Worm (Caenorhabditis elegans) whole organism, late embryonic: Measurements from ENCODE around the gene C24H12.4.

Source experiments
- C38D4.7 ChIP-seq: fragments of 200-800 bp; sonication (Bioruptor generic); optimal IDR thresholded peaks from 2 replicates; lab custom pipeline; 2018; ENCODE audit warnings: mild to moderate bottlenecking, missing genetic modification characterization, moderate library complexity, missing compliant biosample characterization
- K09A11.1 ChIP-seq: sonication (generic microtip); optimal IDR thresholded peaks from 2 replicates; lab custom pipeline; 2017; ENCODE audit warnings: antibody characterized with exemption, mild to moderate bottlenecking, missing genetic modification characterization, missing compliant biosample characterization; ENCODE audit not compliant: insufficient read depth
- Y22D7AL.16 ChIP-seq: sonication (generic microtip); optimal IDR thresholded peaks from 2 replicates; lab custom pipeline; 2016; ENCODE audit warnings: missing genetic modification characterization, missing compliant biosample characterization
- ahr-1 ChIP-seq: sonication (generic microtip); optimal IDR thresholded peaks from 2 replicates; lab custom pipeline; 2016; ENCODE audit warnings: missing genetic modification characterization, missing compliant biosample characterization
- ama-1 ChIP-seq: fragments of 150-350 bp; optimal IDR thresholded peaks from 2 replicates; lab custom pipeline; 2014
- ceh-14 ChIP-seq: sonication (generic microtip); optimal IDR thresholded peaks from 2 replicates; lab custom pipeline; 2016; ENCODE audit warnings: missing genotype, missing genetic modification characterization, missing compliant biosample characterization
- ceh-2 ChIP-seq: sonication (generic microtip); optimal IDR thresholded peaks from 2 replicates; lab custom pipeline; 2016; ENCODE audit warnings: missing genotype, missing genetic modification characterization, missing compliant biosample characterization
- ceh-30 ChIP-seq: fragments of 150-350 bp; optimal IDR thresholded peaks from 2 replicates; lab custom pipeline; 2014; ENCODE audit warnings: missing biosample characterization, missing genetic modification characterization
- ceh-34 ChIP-seq: sonication (generic microtip); optimal IDR thresholded peaks from 2 replicates; lab custom pipeline; 2016; ENCODE audit warnings: mild to moderate bottlenecking, missing genetic modification characterization, missing compliant biosample characterization
- ceh-48 ChIP-seq: sonication (generic microtip); optimal IDR thresholded peaks from 2 replicates; lab custom pipeline; 2016; ENCODE audit warnings: missing genetic modification characterization, inconsistent platforms, missing compliant biosample characterization
- ceh-6 ChIP-seq: fragments of 200-800 bp; sonication (Bioruptor generic); optimal IDR thresholded peaks from 2 replicates; lab custom pipeline; 2018; ENCODE audit warnings: mild to moderate bottlenecking, missing genetic modification characterization, missing compliant biosample characterization
- ceh-9 ChIP-seq: sonication (generic microtip); optimal IDR thresholded peaks from 2 replicates; lab custom pipeline; 2016; ENCODE audit warnings: mild to moderate bottlenecking, missing genetic modification characterization, inconsistent platforms, missing compliant biosample characterization
- dmd-4 ChIP-seq: sonication (generic microtip); optimal IDR thresholded peaks from 2 replicates; lab custom pipeline; 2016; ENCODE audit warnings: borderline replicate concordance, missing genetic modification characterization, missing compliant biosample characterization
- elt-2 ChIP-seq: sonication (generic microtip); optimal IDR thresholded peaks from 2 replicates; lab custom pipeline; 2016; ENCODE audit warnings: missing genetic modification reagents, missing genetic modification characterization, missing compliant biosample characterization
- fkh-10 ChIP-seq: fragments of 150-350 bp; optimal IDR thresholded peaks from 2 replicates; lab custom pipeline; 2014; ENCODE audit warnings: missing biosample characterization, missing genetic modification reagents, missing genetic modification characterization
- gmeb-2 ChIP-seq: sonication (generic microtip); optimal IDR thresholded peaks from 2 replicates; lab custom pipeline; 2016; ENCODE audit warnings: missing genetic modification characterization, inconsistent platforms, missing compliant biosample characterization
- hlh-13 ChIP-seq: fragments of 200-800 bp; sonication (Bioruptor generic); optimal IDR thresholded peaks from 2 replicates; lab custom pipeline; 2018; ENCODE audit warnings: mild to moderate bottlenecking, missing genetic modification characterization, missing compliant biosample characterization
- hlh-30 ChIP-seq: sonication (generic microtip); optimal IDR thresholded peaks from 2 replicates; lab custom pipeline; 2017; ENCODE audit warnings: antibody characterized with exemption, missing genetic modification characterization, missing compliant biosample characterization; ENCODE audit not compliant: insufficient read depth
- lim-6 ChIP-seq: sonication (generic microtip); optimal IDR thresholded peaks from 2 replicates; lab custom pipeline; 2016; ENCODE audit warnings: missing genetic modification characterization, missing compliant biosample characterization
- lin-11 ChIP-seq: fragments of 200-800 bp; sonication (Bioruptor generic); optimal IDR thresholded peaks from 2 replicates; lab custom pipeline; 2018; ENCODE audit warnings: mild to moderate bottlenecking, missing genetic modification characterization, missing compliant biosample characterization
- madf-2 ChIP-seq: sonication (generic microtip); optimal IDR thresholded peaks from 2 replicates; lab custom pipeline; 2017; ENCODE audit warnings: missing genetic modification characterization, missing compliant biosample characterization
- nhr-11 ChIP-seq: fragments of 150-350 bp; optimal IDR thresholded peaks from 2 replicates; lab custom pipeline; 2014; ENCODE audit warnings: missing biosample characterization, missing genetic modification characterization
- npax-4 ChIP-seq: sonication (generic microtip); optimal IDR thresholded peaks from 2 replicates; lab custom pipeline; 2016; ENCODE audit warnings: missing genetic modification characterization, missing compliant biosample characterization
- pha-4 ChIP-seq: fragments of 150-350 bp; optimal IDR thresholded peaks from 2 replicates; lab custom pipeline; 2018; ENCODE audit warnings: missing biosample characterization, missing genetic modification reagents, missing genetic modification characterization
- pqm-1 ChIP-seq: sonication (generic microtip); optimal IDR thresholded peaks from 2 replicates; lab custom pipeline; 2016; ENCODE audit warnings: missing genetic modification characterization, missing compliant biosample characterization
- tbx-2 ChIP-seq: sonication (generic microtip); optimal IDR thresholded peaks from 2 replicates; lab custom pipeline; 2016; ENCODE audit warnings: missing genetic modification characterization, missing compliant biosample characterization
- ttx-3 ChIP-seq: sonication (generic microtip); optimal IDR thresholded peaks from 2 replicates; lab custom pipeline; 2016; ENCODE audit warnings: missing genetic modification reagents, missing genetic modification characterization, missing compliant biosample characterization
- unc-3 ChIP-seq, 2 experiments: fragments of 200-800 bp in 1 of 2; sonication (Bioruptor generic) in 1 of 2; sonication (generic microtip) in 1 of 2; conservative IDR thresholded peaks in 1 of 2; optimal IDR thresholded peaks in 1 of 2; 2 replicates each; pipeline versions ENCODE4 v1.3.6 to Lab custom; 2016 to 2022; ENCODE audit warnings: missing compliant biosample characterization in 2 of 2, missing genetic modification characterization in 2 of 2, missing genetic modification reagents in 1 of 2
- unc-55 ChIP-seq: sonication (generic microtip); optimal IDR thresholded peaks from 2 replicates; lab custom pipeline; 2017; ENCODE audit warnings: missing biosample characterization, missing genetic modification reagents, missing genetic modification characterization
- ztf-16 ChIP-seq: sonication (generic microtip); optimal IDR thresholded peaks from 2 replicates; lab custom pipeline; 2017; ENCODE audit warnings: missing genetic modification characterization, missing compliant biosample characterization

Gene C24H12.4

ce11 chrII:456371-456770 lies 45.3 kb downstream of the C24H12.4 start:
- TF ChIP-seq ceh-34 (tag; lab: Kevin White, UChicago) (no peak), unc-55 (GFP tag; lab: Kevin White, UChicago) (no peak), ceh-6 (GFP tag; lab: Kevin White, UChicago) (no peak), tbx-2 (tag; lab: Kevin White, UChicago) (no peak), ceh-9 (tag; lab: Kevin White, UChicago) (no peak), pqm-1 (tag; lab: Kevin White, UChicago) (no peak), hlh-13 (no peak), C38D4.7 (no peak), ceh-14 (tag; lab: Kevin White, UChicago) (no peak), fkh-10 (no peak), hlh-30 (tag; lab: Kevin White, UChicago) (no peak), unc-3 (GFP tag; conservative IDR thresholded peaks at IDR 0.05; lab: Robert Waterston, UW) (no peak), unc-3 (tag; optimal IDR thresholded peaks at IDR 0.05; lab: Kevin White, UChicago) (no peak), ama-1 (lab: Kevin White, UChicago) (no peak), pha-4 (tag; lab: Kevin White, UChicago) (no peak)

- no peak for TF ChIP-seq npax-4 (tag; lab: Kevin White, UChicago)
These were observed 46.8 kb downstream of the C24H12.4 start, which contains the start of gene gvd-1 for ce11 chrII:457790-458189. Gene gvd-1, minus strand, starts transcription at chrII:457890.

- TF ChIP-seq elt-2 (tag; lab: Kevin White, UChicago) = no peak
- no peak for TF ChIP-seq lin-11
- no peak for TF ChIP-seq Y22D7AL.16
- no peak for TF ChIP-seq lim-6 (tag; lab: Kevin White, UChicago)
These were observed 49.8 kb downstream of the C24H12.4 start, which contains the start of gene W10D9.3 for ce11 chrII:460835-461234. Gene W10D9.3, minus strand, starts transcription at chrII:460935.

ce11 chrII:461297-461696 lies 50.3 kb downstream of the C24H12.4 start:
- TF ChIP-seq gmeb-2 (tag; lab: Kevin White, UChicago) (no peak), ztf-16 (tag; lab: Kevin White, UChicago) (no peak), ahr-1 (no peak), madf-2 (tag; lab: Kevin White, UChicago) (no peak), ttx-3 (tag; lab: Kevin White, UChicago) (no peak), fkh-10 (no peak), pha-4 (tag; lab: Kevin White, UChicago) (no peak), ceh-6 (GFP tag; lab: Kevin White, UChicago) (no peak), unc-55 (GFP tag; lab: Kevin White, UChicago) (no peak), K09A11.1 (no peak), ceh-30 (tag; lab: Kevin White, UChicago) (no peak), ceh-2 (no peak), Y22D7AL.16 (no peak), nhr-11 (tag; lab: Kevin White, UChicago) (no peak), dmd-4 (tag; lab: Kevin White, UChicago) (no peak), ceh-48 (tag; lab: Kevin White, UChicago) (no peak)
